Worm (Caenorhabditis elegans) whole organism, midembryonic: Measurements from ENCODE around the gene mdt-15.

Source experiments
- T22C8.4 ChIP-seq: fragments of 200-800 bp; sonication (Bioruptor generic); IDR thresholded peaks from 2 replicates; pipeline ENCODE4 v1.3.6; 2022; ENCODE audit warnings: missing genetic modification characterization, missing compliant biosample characterization
- cog-1 ChIP-seq: sonication (generic microtip); optimal IDR thresholded peaks from 2 replicates; lab custom pipeline; 2016; ENCODE audit warnings: missing genetic modification characterization, missing compliant biosample characterization
- flt-1 ChIP-seq: fragments of 200-800 bp; sonication (Bioruptor generic); IDR thresholded peaks from 2 replicates; pipeline ENCODE4 v1.3.6; 2022; ENCODE audit warnings: missing genetic modification characterization, missing compliant biosample characterization
- klf-2 ChIP-seq: fragments of 200-800 bp; sonication (Bioruptor generic); conservative IDR thresholded peaks from 2 replicates; pipeline ENCODE4 v1.3.6; 2022; ENCODE audit warnings: missing genetic modification reagents, missing genetic modification characterization, missing compliant biosample characterization
- med-1 ChIP-seq: sonication (generic microtip); optimal IDR thresholded peaks from 2 replicates; lab custom pipeline; 2017; ENCODE audit warnings: missing genetic modification characterization, mild to moderate bottlenecking, missing compliant biosample characterization, antibody characterized with exemption, missing genetic modification reagents; ENCODE audit not compliant: insufficient read depth
- ref-1 ChIP-seq: fragments of 200-800 bp; sonication (Bioruptor generic); conservative IDR thresholded peaks from 2 replicates; pipeline ENCODE4 v1.3.6; 2022; ENCODE audit warnings: missing genetic modification reagents, missing genetic modification characterization, missing compliant biosample characterization
- tab-1 ChIP-seq: fragments of 200-800 bp; sonication (Bioruptor generic); IDR thresholded peaks from 2 replicates; pipeline ENCODE4 v1.3.6; 2022; ENCODE audit warnings: missing genetic modification characterization, missing compliant biosample characterization
- ztf-23 ChIP-seq: fragments of 200-800 bp; sonication (Bioruptor generic); IDR thresholded peaks from 2 replicates; pipeline ENCODE4 v1.3.6; 2022; ENCODE audit warnings: missing genetic modification reagents, missing genetic modification characterization, missing compliant biosample characterization
- ztf-29 ChIP-seq: fragments of 200-800 bp; sonication (Bioruptor generic); IDR thresholded peaks from 2 replicates; pipeline ENCODE4 v1.3.6; 2022; ENCODE audit warnings: missing genetic modification reagents, missing genetic modification characterization, missing compliant biosample characterization

mdt-15 gene

DNA sequence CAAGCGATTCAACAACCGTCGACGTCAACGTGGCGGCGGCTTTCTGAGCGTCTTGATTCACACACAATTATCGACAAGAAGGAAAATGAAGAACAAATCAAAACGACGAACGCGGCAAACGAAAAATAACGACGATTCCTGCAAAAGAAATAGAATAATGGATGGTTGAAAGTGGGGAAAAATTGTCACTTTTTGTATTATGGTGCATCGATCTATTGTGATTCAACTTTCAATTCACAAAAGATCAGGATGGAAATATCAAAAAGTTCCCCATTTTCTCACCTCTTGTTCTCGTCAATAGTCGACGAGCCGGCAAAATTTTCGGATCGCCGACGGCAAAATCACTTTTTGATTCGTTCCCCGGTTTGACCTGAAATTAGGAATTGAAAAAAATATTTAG, at the start of gene mdt-15, which contains the start of gene R12B2.13:
Gene mdt-15 (minus strand): TSS at position 376 of the 400 bp plus-strand sequence.
Gene R12B2.13 (minus strand): TSS at position 101 of the 400 bp plus-strand sequence.
- TF ChIP-seq ztf-23 (GFP tag; lab: Robert Waterston, UW) = no peak
- TF ChIP-seq med-1 (GFP tag; lab: Kevin White, UChicago) = no peak
- no peak for TF ChIP-seq klf-2 (GFP tag; lab: Robert Waterston, UW)
- no peak for TF ChIP-seq cog-1
- TF ChIP-seq ref-1 (GFP tag; lab: Robert Waterston, UW) = no peak
- TF ChIP-seq ztf-29 (GFP tag; lab: Robert Waterston, UW) = no peak
- no peak for TF ChIP-seq T22C8.4 (GFP tag; lab: Robert Waterston, UW)
- no peak for TF ChIP-seq tab-1 (GFP tag; lab: Robert Waterston, UW)
- TF ChIP-seq flt-1 (GFP tag; lab: Robert Waterston, UW) = no peak

DNA sequence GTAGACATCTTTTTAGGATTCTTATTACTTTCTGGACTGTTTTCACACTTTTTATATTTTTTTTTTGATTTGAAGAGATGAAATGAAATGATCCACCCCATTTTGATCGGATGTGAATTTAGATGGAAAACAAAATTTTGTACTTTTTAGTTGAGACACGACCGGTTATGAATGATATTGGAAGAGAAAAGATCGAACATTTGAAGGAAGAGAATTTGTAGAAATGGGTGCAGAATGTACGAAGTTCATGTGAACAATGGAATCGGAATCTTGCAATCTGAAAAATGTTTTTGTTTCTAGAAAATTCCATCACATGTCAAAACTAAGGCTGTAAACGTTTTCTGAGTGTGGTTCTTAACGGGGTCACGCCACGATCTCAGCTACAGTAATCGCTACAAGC, 49.3 kb upstream of the mdt-15 start, which contains the start of gene F01F1.14:
Gene F01F1.14 (minus strand): TSS at position 101 of the 400 bp plus-strand sequence.
- TF ChIP-seq cog-1 (no peak), flt-1 (GFP tag; lab: Robert Waterston, UW) (no peak), tab-1 (GFP tag; lab: Robert Waterston, UW) (no peak), med-1 (GFP tag; lab: Kevin White, UChicago) (no peak)

DNA sequence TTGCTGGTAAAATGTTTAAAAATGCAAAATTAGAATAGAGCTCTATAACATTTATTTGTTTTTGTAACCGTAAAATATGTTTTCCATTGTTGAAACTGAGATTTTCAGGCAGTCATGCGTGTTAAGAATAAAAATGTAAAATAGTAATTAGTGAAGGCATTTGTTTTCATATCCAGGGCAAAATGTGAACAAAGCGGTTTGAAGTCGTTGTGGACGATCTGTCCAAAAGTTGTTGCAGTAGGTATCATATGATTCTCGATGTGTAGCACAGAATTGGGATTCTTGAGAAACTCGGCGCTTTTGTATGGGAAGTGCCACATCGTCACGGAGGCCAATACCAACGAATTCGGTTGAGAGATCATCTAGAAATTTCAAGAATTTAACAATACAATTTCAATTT, 48.7 kb upstream of the mdt-15 start:
- TF ChIP-seq med-1 (GFP tag; lab: Kevin White, UChicago) (no peak), ref-1 (GFP tag; lab: Robert Waterston, UW) (no peak), ztf-29 (GFP tag; lab: Robert Waterston, UW) (no peak), T22C8.4 (GFP tag; lab: Robert Waterston, UW) (no peak), cog-1 (no peak), ztf-23 (GFP tag; lab: Robert Waterston, UW) (no peak), tab-1 (GFP tag; lab: Robert Waterston, UW) (no peak), klf-2 (GFP tag; lab: Robert Waterston, UW) (no peak), flt-1 (GFP tag; lab: Robert Waterston, UW) (no peak)

DNA sequence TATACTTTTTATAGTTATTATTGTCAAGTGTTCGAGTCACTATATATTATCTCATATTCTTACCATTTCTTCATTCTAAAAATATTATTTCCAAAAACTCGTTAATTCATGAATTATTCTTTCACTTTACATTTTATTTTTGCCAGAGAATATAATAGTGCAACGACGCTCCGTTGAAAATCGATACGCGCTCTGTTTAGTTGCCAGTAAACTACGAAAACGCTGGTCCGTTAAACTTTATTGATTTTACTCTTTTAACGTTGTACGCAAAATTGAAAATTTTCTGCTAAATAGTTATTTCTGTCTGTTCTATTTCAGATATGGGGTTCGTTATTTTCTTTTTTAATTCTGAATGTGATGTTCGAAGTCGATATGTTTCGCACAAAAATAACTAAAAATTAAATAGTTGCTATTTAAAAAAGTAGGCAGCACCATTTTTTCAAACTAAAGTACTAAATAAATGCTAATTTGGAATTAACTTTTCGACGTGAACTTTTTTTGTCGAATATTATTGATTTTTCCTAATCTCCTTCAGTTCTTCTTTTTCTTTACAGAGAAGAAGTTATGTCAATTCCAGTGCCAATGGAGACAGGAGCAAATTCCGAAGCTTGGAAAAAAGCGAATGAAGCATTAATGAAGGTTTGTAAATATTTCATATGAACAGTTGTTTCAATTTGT, 45.9 kb upstream of the mdt-15 start, which contains the start of gene hpo-10:
Gene hpo-10 (plus strand): TSS at position 199 of the 678 bp plus-strand sequence.
- TF ChIP-seq klf-2 (GFP tag; lab: Robert Waterston, UW) (no peak), tab-1 (GFP tag; lab: Robert Waterston, UW) (no peak), T22C8.4 (GFP tag; lab: Robert Waterston, UW) (peak; percentile 56)

DNA sequence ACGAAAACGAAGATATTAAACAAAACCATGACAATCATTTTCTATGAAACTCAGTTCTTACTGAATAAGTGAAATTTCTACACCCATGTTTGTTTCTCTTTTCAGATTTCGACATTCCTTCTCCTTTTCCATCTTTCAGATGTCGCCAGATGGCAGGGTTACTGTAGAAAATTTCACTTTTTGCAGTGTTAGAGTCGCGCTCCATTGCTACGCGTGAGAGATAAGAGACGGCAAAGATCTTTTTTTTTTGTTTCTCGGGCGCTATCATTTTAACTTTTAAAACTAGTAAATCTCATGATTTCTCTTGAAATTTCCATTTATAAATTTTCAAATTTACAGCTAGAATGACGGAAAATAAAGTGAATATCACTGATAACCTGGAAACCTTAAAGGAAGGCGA, 44.7 kb upstream of the mdt-15 start, which contains the start of the genes mig-21 and F01F1.2:
Gene mig-21 (minus strand): TSS at position 166 of the 400 bp plus-strand sequence.
Gene F01F1.2 (plus strand): TSS at position 340 of the 400 bp plus-strand sequence.
- TF ChIP-seq ztf-23 (GFP tag; lab: Robert Waterston, UW) = no peak
- TF ChIP-seq ztf-29 (GFP tag; lab: Robert Waterston, UW) = no peak
- TF ChIP-seq tab-1 (GFP tag; lab: Robert Waterston, UW) = no peak
- no peak for TF ChIP-seq flt-1 (GFP tag; lab: Robert Waterston, UW)
- TF ChIP-seq klf-2 (GFP tag; lab: Robert Waterston, UW) = no peak
- TF ChIP-seq cog-1 = no peak

DNA sequence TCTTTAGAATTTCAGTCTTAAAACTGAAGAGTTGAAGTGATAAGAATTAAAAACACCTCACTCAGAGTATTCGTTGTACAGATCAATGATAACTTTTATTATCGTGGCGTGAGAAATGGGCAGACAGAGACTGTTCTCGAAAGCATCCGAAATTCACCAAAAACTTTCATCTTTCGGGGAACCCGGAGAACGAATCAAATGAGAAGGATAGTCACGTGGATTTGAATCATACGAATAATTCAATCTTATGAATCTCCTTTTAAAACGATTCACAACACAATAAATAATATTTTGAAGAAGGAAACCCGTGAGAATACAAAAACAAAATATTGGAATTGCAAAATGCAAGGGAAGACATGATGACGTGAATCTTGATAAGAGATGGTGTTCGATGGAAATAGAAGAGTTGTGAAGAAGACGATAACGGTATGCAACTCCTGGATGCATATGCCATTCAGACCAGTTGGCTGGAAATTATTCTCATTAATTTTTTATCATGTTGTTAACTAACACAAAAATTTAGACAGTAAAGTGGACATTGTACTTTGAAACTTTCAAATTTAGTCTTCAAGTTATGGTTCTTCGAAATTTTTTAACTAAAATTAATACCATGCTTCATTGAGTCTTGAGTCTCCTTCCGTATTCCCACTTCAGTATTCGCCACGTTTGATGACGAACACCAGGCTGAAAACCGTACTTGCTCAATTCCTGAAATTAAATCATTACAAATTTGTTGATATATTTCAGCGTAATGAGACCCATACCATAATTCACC, 43.5 kb upstream of the mdt-15 start:
- no peak for TF ChIP-seq ztf-29 (GFP tag; lab: Robert Waterston, UW)

DNA sequence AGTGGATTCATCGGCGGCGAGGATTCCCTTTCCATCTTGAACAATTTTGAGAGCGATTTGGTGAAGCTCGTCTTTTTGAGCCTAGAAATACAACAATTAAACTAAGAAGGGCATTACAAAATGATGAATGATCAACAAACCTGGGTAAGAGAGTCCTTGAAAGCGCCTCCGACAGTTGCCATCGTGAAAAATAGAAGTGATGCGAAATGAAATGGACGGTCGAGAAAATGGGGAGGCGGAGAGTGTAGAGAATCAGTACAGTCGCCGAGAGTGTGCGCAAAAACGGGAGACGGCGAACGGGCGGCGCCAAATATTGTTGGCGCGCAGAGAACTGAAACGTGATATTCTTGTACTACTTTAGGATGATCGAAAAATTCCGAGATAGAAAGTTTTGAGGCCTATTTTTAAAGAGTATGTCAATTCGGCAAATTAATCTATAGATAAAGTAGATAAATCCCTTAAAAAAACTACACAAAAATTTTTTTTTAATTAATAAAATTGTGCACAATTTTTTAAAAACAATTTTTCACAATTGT, 42.7 kb upstream of the mdt-15 start, which contains the start of gene aldo-2:
Gene aldo-2 (minus strand): TSS at position 486 of the 536 bp plus-strand sequence.
- TF ChIP-seq ztf-23 (GFP tag; lab: Robert Waterston, UW) (no peak), ref-1 (GFP tag; lab: Robert Waterston, UW) (no peak), ztf-29 (GFP tag; lab: Robert Waterston, UW) (no peak), tab-1 (GFP tag; lab: Robert Waterston, UW) (no peak), klf-2 (GFP tag; lab: Robert Waterston, UW) (no peak), flt-1 (GFP tag; lab: Robert Waterston, UW) (no peak)

DNA sequence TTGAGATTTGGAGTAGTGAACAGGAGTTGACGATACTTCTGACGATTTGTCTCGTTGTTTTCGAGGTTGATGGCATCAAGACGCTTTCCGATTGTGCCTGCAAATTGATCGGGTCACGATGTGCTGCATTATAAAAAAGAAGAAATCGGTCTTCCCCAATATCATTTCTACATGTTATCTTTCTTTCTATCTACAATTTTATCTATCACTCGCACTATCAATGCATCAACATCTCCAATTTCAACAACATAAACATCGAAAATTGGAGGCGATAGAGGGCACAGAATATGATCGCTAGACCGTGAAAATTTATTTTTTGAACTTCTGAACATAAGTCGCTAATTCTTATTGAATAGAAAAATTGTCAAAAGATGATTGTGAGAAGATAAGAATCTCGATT, 42.2 kb upstream of the mdt-15 start:
- TF ChIP-seq cog-1 (no peak), klf-2 (GFP tag; lab: Robert Waterston, UW) (no peak), ztf-29 (GFP tag; lab: Robert Waterston, UW) (no peak), ztf-23 (GFP tag; lab: Robert Waterston, UW) (no peak), med-1 (GFP tag; lab: Kevin White, UChicago) (no peak), T22C8.4 (GFP tag; lab: Robert Waterston, UW) (no peak), ref-1 (GFP tag; lab: Robert Waterston, UW) (no peak), flt-1 (GFP tag; lab: Robert Waterston, UW) (no peak), tab-1 (GFP tag; lab: Robert Waterston, UW) (no peak)

DNA sequence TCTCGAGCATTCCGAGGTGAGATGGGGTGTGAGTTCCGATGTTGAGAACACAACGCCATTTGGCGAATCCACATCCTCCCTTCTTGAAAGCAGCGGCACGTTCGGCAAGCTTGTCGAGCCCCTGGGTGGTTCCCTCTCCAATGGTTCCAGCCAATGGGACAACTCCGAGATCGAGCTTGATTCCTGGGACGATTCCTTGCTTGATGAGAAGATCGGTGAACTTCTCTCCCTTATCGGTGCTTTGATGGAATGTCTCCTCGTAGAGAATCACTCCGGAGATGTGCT, 41.8 kb upstream of the mdt-15 start:
- no peak for TF ChIP-seq klf-2 (GFP tag; lab: Robert Waterston, UW)
- TF ChIP-seq med-1 (GFP tag; lab: Kevin White, UChicago) = no peak
- TF ChIP-seq T22C8.4 (GFP tag; lab: Robert Waterston, UW) = no peak
